Fruit fly (Drosophila melanogaster) S2 (cell line): ENCODE measurements around the gene sdt.

ENCODE experiments used
- CG8478 ChIP-seq: fragments of >200 bp; optimal IDR thresholded peaks from 2 replicates; lab custom pipeline; 2018
- CTCF ChIP-seq, 2 experiments: fragments of >200 bp; optimal IDR thresholded peaks; 2 replicates each; lab custom pipeline; 2018

dm6 chrX:8135420-8135874 is 42.9 kb upstream of the sdt start, which contains the start of the genes cyr and CG2120:
- TF ChIP-seq CG8478 (lab: Kevin White, UChicago) (no peak), CTCF (optimal IDR thresholded peaks at IDR 0.05; lab: Kevin White, UChicago) (no peak)
